Worm (Caenorhabditis elegans) whole organism, L4/young adult: ENCODE data around the gene F27D9.13.

ENCODE experiments used
- W03F9.2 ChIP-seq: fragments of 150-350 bp; optimal IDR thresholded peaks from 2 replicates; lab custom pipeline; 2014; ENCODE audit warnings: missing biosample characterization, missing genetic modification characterization
- dao-5 ChIP-seq: sonication (generic microtip); optimal IDR thresholded peaks from 2 replicates; lab custom pipeline; 2016; ENCODE audit warnings: missing genotype, missing genetic modification characterization, moderate library complexity, missing compliant biosample characterization
- him-1 ChIP-seq: sonication (generic microtip); optimal IDR thresholded peaks from 2 replicates; lab custom pipeline; 2016; ENCODE audit warnings: missing genotype, missing genetic modification reagents, missing genetic modification characterization, missing compliant biosample characterization

DNA sequence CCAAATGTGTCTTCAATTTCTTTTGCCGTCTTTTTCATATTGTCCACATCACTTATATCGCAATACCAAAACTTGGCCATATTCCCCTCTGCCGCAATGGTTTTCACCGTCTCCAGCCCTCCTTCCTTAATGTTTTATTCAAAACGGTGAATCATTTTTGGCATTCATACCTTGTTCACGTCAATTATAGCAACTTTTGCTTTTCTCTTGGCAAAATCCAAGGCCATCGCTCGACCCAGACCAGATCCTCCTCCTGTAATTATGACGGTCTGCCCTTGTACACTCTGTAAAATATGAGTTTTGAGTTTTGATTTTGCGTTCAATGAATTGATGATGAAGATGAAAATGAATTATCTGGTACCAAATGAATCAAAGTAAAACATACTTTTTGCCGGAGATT, 2.8 kb downstream of the F27D9.13 start:
- no peak for TF ChIP-seq W03F9.2 (tag; lab: Kevin White, UChicago)
- no peak for TF ChIP-seq dao-5 (tag; lab: Kevin White, UChicago)
- no peak for TF ChIP-seq him-1 (tag; lab: Kevin White, UChicago)
